Fruit fly (Drosophila melanogaster) whole organism, embryonic: ENCODE results near the gene LUBEL.

Source experiments
- CG10209 ChIP-seq: fragments of 200-800 bp; sonication (Bioruptor generic); optimal IDR thresholded peaks from 3 replicates; lab custom pipeline; 2017; ENCODE audit warnings: missing biosample characterization, mild to moderate bottlenecking, missing genetic modification characterization, missing genetic modification reagents
- CG1024 ChIP-seq: fragments of 200-800 bp; sonication (Bioruptor generic); IDR thresholded peaks from 2 replicates; pipeline ENCODE4 v1.3.6; 2022; ENCODE audit warnings: missing biosample characterization, missing genetic modification characterization
- CG10654 ChIP-seq: fragments of 200-800 bp; sonication (Bioruptor generic); optimal IDR thresholded peaks from 2 replicates; lab custom pipeline; 2016; ENCODE audit warnings: missing biosample characterization, missing genetic modification characterization
- CG10959 ChIP-seq: fragments of 200-800 bp; sonication (Bioruptor generic); IDR thresholded peaks from 2 replicates; pipeline ENCODE4 v1.3.6; 2022; ENCODE audit warnings: missing biosample characterization, missing genetic modification characterization
- CG13123 ChIP-seq: fragments of 200-800 bp; sonication (Bioruptor generic); optimal IDR thresholded peaks from 2 replicates; lab custom pipeline; 2016; ENCODE audit warnings: missing biosample characterization, missing genetic modification characterization
- CG17612 ChIP-seq: fragments of 200-800 bp; sonication (Bioruptor generic); IDR thresholded peaks from 2 replicates; pipeline ENCODE4 v1.3.6; 2022; ENCODE audit warnings: missing biosample characterization, missing genetic modification characterization
- CG17802 ChIP-seq: fragments of 200-800 bp; sonication (Bioruptor generic); optimal IDR thresholded peaks from 2 replicates; lab custom pipeline; 2018; ENCODE audit warnings: missing biosample characterization, mild to moderate bottlenecking, missing genetic modification characterization, moderate library complexity
- CG1832 ChIP-seq: fragments of 200-800 bp; sonication (Bioruptor generic); optimal IDR thresholded peaks from 2 replicates; lab custom pipeline; 2017; ENCODE audit warnings: missing biosample characterization, mild to moderate bottlenecking, missing genetic modification characterization, inconsistent platforms
- CG2120 ChIP-seq: fragments of 200-800 bp; sonication (Bioruptor generic); optimal IDR thresholded peaks from 3 replicates; lab custom pipeline; 2016; ENCODE audit warnings: missing biosample characterization, missing genetic modification characterization
- CG3163 ChIP-seq: fragments of 200-800 bp; sonication (Bioruptor generic); optimal IDR thresholded peaks from 3 replicates; lab custom pipeline; 2016; ENCODE audit warnings: missing biosample characterization, missing genetic modification characterization
- CG4404 ChIP-seq: fragments of 200-800 bp; sonication (Bioruptor generic); IDR thresholded peaks from 2 replicates; pipeline ENCODE4 v1.3.6; 2022; ENCODE audit warnings: missing biosample characterization, missing genetic modification characterization
- CG4820 ChIP-seq: fragments of 200-800 bp; sonication (Bioruptor generic); optimal IDR thresholded peaks from 3 replicates; lab custom pipeline; 2016; ENCODE audit warnings: missing biosample characterization, missing genetic modification characterization
- CG5953 ChIP-seq: fragments of 200-800 bp; sonication (Bioruptor generic); IDR thresholded peaks from 2 replicates; pipeline ENCODE4 v1.3.6; 2022; ENCODE audit warnings: missing biosample characterization, missing genetic modification characterization
- CG6683 ChIP-seq: fragments of 200-800 bp; sonication (Bioruptor generic); optimal IDR thresholded peaks from 2 replicates; lab custom pipeline; 2017; ENCODE audit warnings: missing biosample characterization, mild to moderate bottlenecking, missing genetic modification characterization, missing genetic modification reagents
- CG6791 ChIP-seq: fragments of 200-800 bp; sonication (Bioruptor generic); IDR thresholded peaks from 3 replicates; pipeline ENCODE4 v1.3.6; 2022; ENCODE audit warnings: missing biosample characterization, missing genetic modification characterization; ENCODE audit not compliant: partially characterized antibody
- CG7357 ChIP-seq: fragments of 200-800 bp; sonication (Bioruptor generic); IDR thresholded peaks from 3 replicates; pipeline ENCODE4 v1.3.6; 2022; ENCODE audit warnings: missing biosample characterization, missing genetic modification characterization
- CG8089 ChIP-seq: fragments of 200-800 bp; sonication (Bioruptor generic); optimal IDR thresholded peaks from 3 replicates; lab custom pipeline; 2016; ENCODE audit warnings: missing biosample characterization, missing genetic modification characterization
- CG9797 ChIP-seq: fragments of 200-800 bp; sonication (Bioruptor generic); optimal IDR thresholded peaks from 3 replicates; lab custom pipeline; 2018; ENCODE audit warnings: missing biosample characterization, mild to moderate bottlenecking, missing genetic modification characterization
- CTCF ChIP-seq: fragments of 200-800 bp; sonication (Bioruptor generic); optimal IDR thresholded peaks from 2 replicates; lab custom pipeline; 2017; ENCODE audit warnings: missing biosample characterization, mild to moderate bottlenecking, missing genetic modification characterization, moderate library complexity
- D19A ChIP-seq: fragments of 200-800 bp; optimal IDR thresholded peaks from 3 replicates; lab custom pipeline; 2019; ENCODE audit warnings: missing biosample characterization, mild to moderate bottlenecking, missing genetic modification characterization, moderate library complexity
- D19B ChIP-seq: fragments of 200-800 bp; sonication (Bioruptor generic); optimal IDR thresholded peaks from 2 replicates; lab custom pipeline; 2017; ENCODE audit warnings: missing biosample characterization, mild to moderate bottlenecking, missing genetic modification characterization
- Elba2 ChIP-seq: fragments of 200-800 bp; sonication (Bioruptor generic); optimal IDR thresholded peaks from 3 replicates; lab custom pipeline; 2016; ENCODE audit warnings: missing biosample characterization, missing genetic modification characterization
- Fer3 ChIP-seq: fragments of 200-800 bp; sonication (Bioruptor generic); optimal IDR thresholded peaks from 2 replicates; lab custom pipeline; 2018; ENCODE audit warnings: missing biosample characterization, mild to moderate bottlenecking, missing genetic modification characterization, moderate library complexity
- H15 ChIP-seq: fragments of 200-800 bp; sonication (Bioruptor generic); IDR thresholded peaks from 3 replicates; pipeline ENCODE4 v1.3.6; 2022; ENCODE audit warnings: missing biosample characterization, missing genetic modification characterization
- Med ChIP-seq: fragments of 200-800 bp; sonication (Bioruptor generic); peaks from one replicate; lab custom pipeline; 2016; ENCODE audit warnings: missing biosample characterization, missing genetic modification characterization, mild to moderate bottlenecking, inconsistent platforms, moderate library complexity
- Meics ChIP-seq: fragments of 200-800 bp; sonication (Bioruptor generic); optimal IDR thresholded peaks from 2 replicates; lab custom pipeline; 2017; ENCODE audit warnings: missing biosample characterization, mild to moderate bottlenecking, missing genetic modification characterization
- Mrtf ChIP-seq: fragments of 200-800 bp; sonication (Bioruptor generic); IDR thresholded peaks from 3 replicates; pipeline ENCODE4 v1.3.6; 2022; ENCODE audit warnings: missing biosample characterization, missing genetic modification characterization
- YL-1 ChIP-seq: fragments of 200-800 bp; sonication (Bioruptor generic); optimal IDR thresholded peaks from 3 replicates; lab custom pipeline; 2017; ENCODE audit warnings: missing biosample characterization, mild to moderate bottlenecking, missing genetic modification characterization
- ab ChIP-seq: fragments of 200-800 bp; sonication (Bioruptor generic); optimal IDR thresholded peaks from 2 replicates; lab custom pipeline; 2016; ENCODE audit warnings: missing biosample characterization, missing genetic modification characterization
- abd-A ChIP-seq: fragments of 200-800 bp; sonication (Bioruptor generic); optimal IDR thresholded peaks from 3 replicates; lab custom pipeline; 2019; ENCODE audit warnings: missing biosample characterization, mild to moderate bottlenecking, missing genetic modification characterization, moderate library complexity
- caup ChIP-seq: fragments of 200-800 bp; sonication (Bioruptor generic); optimal IDR thresholded peaks from 3 replicates; lab custom pipeline; 2017; ENCODE audit warnings: missing biosample characterization, mild to moderate bottlenecking, missing genetic modification characterization, moderate library complexity; ENCODE audit not compliant: severe bottlenecking
- cg ChIP-seq: fragments of 200-800 bp; sonication (Bioruptor generic); optimal IDR thresholded peaks from 3 replicates; lab custom pipeline; 2019; ENCODE audit warnings: missing biosample characterization, mild to moderate bottlenecking, missing genetic modification characterization, moderate library complexity
- chif ChIP-seq, 2 experiments: fragments of 200-800 bp; sonication (Bioruptor generic); optimal IDR thresholded peaks; 3 replicates each; lab custom pipeline; 2016; ENCODE audit warnings: missing biosample characterization in 2 of 2, missing genetic modification characterization in 2 of 2
- ci ChIP-seq: fragments of 200-800 bp; sonication (Bioruptor generic); IDR thresholded peaks from 3 replicates; pipeline ENCODE4 v1.3.6; 2022; ENCODE audit warnings: missing biosample characterization, missing genetic modification characterization
- croc ChIP-seq: fragments of 200-800 bp; sonication (Bioruptor generic); conservative IDR thresholded peaks from 3 replicates; pipeline ENCODE4 v1.3.6; 2022; ENCODE audit warnings: missing biosample characterization, missing genetic modification characterization
- ftz-f1 ChIP-seq: fragments of 200-800 bp; sonication (Bioruptor generic); optimal IDR thresholded peaks from 2 replicates; lab custom pipeline; 2016; ENCODE audit warnings: missing biosample characterization, missing genetic modification characterization
- inv ChIP-seq: fragments of 200-800 bp; sonication (Bioruptor generic); IDR thresholded peaks from 2 replicates; pipeline ENCODE4 v1.3.6; 2022; ENCODE audit warnings: missing biosample characterization, missing genetic modification characterization; ENCODE audit not compliant: partially characterized antibody
- jumu ChIP-seq: fragments of 200-800 bp; sonication (Bioruptor generic); optimal IDR thresholded peaks from 3 replicates; lab custom pipeline; 2016; ENCODE audit warnings: missing biosample characterization, missing genetic modification characterization
- lov ChIP-seq, 2 experiments: fragments of 200-800 bp in 1 of 2; fragments of >200 bp in 1 of 2; sonication (Bioruptor generic) in 1 of 2; IDR thresholded peaks in 1 of 2; optimal IDR thresholded peaks in 1 of 2; 2 replicates in 1 of 2; 3 replicates in 1 of 2; pipeline versions ENCODE4 v1.3.6 to Lab custom; 2017 to 2022; ENCODE audit warnings: missing biosample characterization in 1 of 2, missing genetic modification characterization in 1 of 2
- luna ChIP-seq: fragments of 200-800 bp; sonication (Bioruptor generic); optimal IDR thresholded peaks from 2 replicates; lab custom pipeline; 2016; ENCODE audit warnings: missing biosample characterization, missing genetic modification characterization
- maf-S ChIP-seq: fragments of 200-800 bp; sonication (Bioruptor generic); optimal IDR thresholded peaks from 2 replicates; lab custom pipeline; 2016; ENCODE audit warnings: missing biosample characterization, missing genetic modification characterization
- mld ChIP-seq: fragments of 200-800 bp; sonication (Bioruptor generic); IDR thresholded peaks from 3 replicates; pipeline ENCODE4 v1.3.6; 2022; ENCODE audit warnings: missing biosample characterization, missing genetic modification characterization; ENCODE audit not compliant: partially characterized antibody
- pfk ChIP-seq: fragments of 200-800 bp; sonication (Bioruptor generic); optimal IDR thresholded peaks from 2 replicates; lab custom pipeline; 2018; ENCODE audit warnings: missing biosample characterization, mild to moderate bottlenecking, missing genetic modification characterization, moderate library complexity
- pnt ChIP-seq: fragments of 200-800 bp; sonication (Bioruptor generic); optimal IDR thresholded peaks from 3 replicates; lab custom pipeline; 2016; ENCODE audit warnings: missing biosample characterization, missing genetic modification characterization
- slp2 ChIP-seq: fragments of 200-800 bp; sonication (Bioruptor generic); optimal IDR thresholded peaks from 2 replicates; lab custom pipeline; 2016; ENCODE audit warnings: missing biosample characterization, missing genetic modification characterization
- ssp ChIP-seq: fragments of 200-800 bp; sonication (Bioruptor generic); IDR thresholded peaks from 2 replicates; pipeline ENCODE4 v1.3.6; 2022; ENCODE audit warnings: missing biosample characterization, missing genetic modification characterization
- stwl ChIP-seq: fragments of 200-800 bp; sonication (Bioruptor generic); optimal IDR thresholded peaks from 3 replicates; lab custom pipeline; 2018; ENCODE audit warnings: missing biosample characterization, mild to moderate bottlenecking, missing genetic modification characterization, moderate library complexity
- tin ChIP-seq: fragments of 200-800 bp; sonication (Bioruptor generic); optimal IDR thresholded peaks from 3 replicates; lab custom pipeline; 2016; ENCODE audit warnings: missing biosample characterization, missing genetic modification characterization
- tup ChIP-seq: fragments of 200-800 bp; sonication (Bioruptor generic); optimal IDR thresholded peaks from 2 replicates; lab custom pipeline; 2016; ENCODE audit warnings: missing biosample characterization, mild to moderate bottlenecking, missing genetic modification characterization, moderate library complexity
- unpg ChIP-seq: fragments of 200-800 bp; sonication (Bioruptor generic); optimal IDR thresholded peaks from 3 replicates; lab custom pipeline; 2018; ENCODE audit warnings: missing biosample characterization, mild to moderate bottlenecking, missing genetic modification characterization, moderate library complexity

The LUBEL gene

dm6 chr2L:6717460-6717859 is 55.1 kb downstream of the LUBEL start, which contains the start of gene Aatf (continued):
- TF ChIP-seq ssp (no peak), CG2120 (GFP tag; lab: Kevin White, UChicago) (peak; percentile 7), Meics (no peak), cg (GFP tag; lab: Kevin White, UChicago) (no peak), CG13123 (GFP tag; lab: Kevin White, UChicago) (no peak), stwl (tag; lab: Kevin White, UChicago) (peak; percentile 55), unpg (no peak), CG8089 (no peak), caup (GFP tag; lab: Kevin White, UChicago) (no peak), inv (GFP tag; lab: Robert Waterston, UW) (peak; percentile 70), CG10209 (GFP tag; lab: Kevin White, UChicago) (no peak), Mrtf (GFP tag; lab: Robert Waterston, UW) (no peak), croc (GFP tag; lab: Robert Waterston, UW) (no peak), Fer3 (no peak), abd-A (tag; lab: Kevin White, UChicago) (no peak), chif (GFP tag; optimal IDR thresholded peaks at IDR 0.05; lab: Kevin White, UChicago) (no peak), CG10654 (GFP tag; lab: Kevin White, UChicago) (no peak)

- TF ChIP-seq pfk (GFP tag; lab: Kevin White, UChicago) = no peak
- no peak for TF ChIP-seq D19A (tag; lab: Kevin White, UChicago)
- 0 out of 3 replicates have a peak, but pooled peaks have one; percentile 22 for TF ChIP-seq mld (GFP tag; lab: Robert Waterston, UW)
- TF ChIP-seq CG6791 (GFP tag; lab: Robert Waterston, UW) = 0 out of 3 replicates have a peak, but pooled peaks have one; percentile 16
- no peak for TF ChIP-seq D19B
- TF ChIP-seq ftz-f1 (GFP tag; lab: Kevin White, UChicago) = peak; percentile 24
- TF ChIP-seq CTCF (GFP tag; lab: Kevin White, UChicago) = peak; percentile 6
- TF ChIP-seq CG4820 (GFP tag; lab: Kevin White, UChicago) = no peak
- TF ChIP-seq ci (GFP tag; lab: Robert Waterston, UW) = peak; percentile 31; the same call in 1 of the 3 replicates
- TF ChIP-seq CG4404 (GFP tag; lab: Robert Waterston, UW) = no peak
- peak; percentile 29 for TF ChIP-seq CG17802 (tag; lab: Kevin White, UChicago)
- TF ChIP-seq Elba2 (GFP tag; lab: Kevin White, UChicago) = no peak
- TF ChIP-seq CG17612 = peak; percentile 64; the same call in 1 of the 2 replicates
- no peak for TF ChIP-seq lov (optimal IDR thresholded peaks at IDR 0.05; lab: Kevin White, UChicago)
- TF ChIP-seq lov (GFP tag; IDR thresholded peaks at IDR 0.05; lab: Robert Waterston, UW) = no peak
- TF ChIP-seq CG3163 (GFP tag; lab: Kevin White, UChicago) = no peak
- no peak for TF ChIP-seq CG6683 (GFP tag; lab: Kevin White, UChicago)
- TF ChIP-seq YL-1 = no peak
- TF ChIP-seq H15 = no peak
Measured at dm6 chr2L:6716921-6717320, 55.6 kb downstream of the LUBEL start.

- TF ChIP-seq CG7357 (no peak), jumu (no peak), Med (GFP tag; lab: Kevin White, UChicago) (peak; percentile 47), luna (no peak), ab (GFP tag; lab: Kevin White, UChicago) (no peak), CG1024 (GFP tag; lab: Robert Waterston, UW) (no peak), CG1832 (no peak), tin (GFP tag; lab: Kevin White, UChicago) (no peak), pnt (no peak), CG10959 (GFP tag; lab: Robert Waterston, UW) (no peak), CG9797 (no peak), tup (GFP tag; lab: Kevin White, UChicago) (no peak), CG5953 (no peak), maf-S (GFP tag; lab: Kevin White, UChicago) (no peak), slp2 (GFP tag; lab: Kevin White, UChicago) (no peak)
Measured at dm6 chr2L:6716182-6716770, 56.3 kb downstream of the LUBEL start, which contains the start of gene AkhR. AkhR (minus strand) TSS chr2L:6716186.
